Fruit fly (Drosophila melanogaster) whole organism, wandering third instar larva: ENCODE measurements around the gene CG4570.
A peak's percentile ranks its signal among the peaks of the same experiment; 100 is the strongest.

Source experiments
- CrebA ChIP-seq: fragments of 200-800 bp; sonication (Bioruptor generic); optimal IDR thresholded peaks from 2 replicates; lab custom pipeline; 2016; ENCODE audit warnings: missing biosample characterization, mild to moderate bottlenecking, missing genetic modification characterization, borderline replicate concordance
- HLH106 ChIP-seq: fragments of 200-800 bp; optimal IDR thresholded peaks from 3 replicates; lab custom pipeline; 2019; ENCODE audit warnings: missing biosample characterization, mild to moderate bottlenecking, missing genetic modification characterization, moderate library complexity
- Hnf4 ChIP-seq: fragments of 200-800 bp; sonication (Bioruptor generic); optimal IDR thresholded peaks from 2 replicates; lab custom pipeline; 2016; ENCODE audit warnings: missing biosample characterization, mild to moderate bottlenecking, missing genetic modification characterization
- Hr78 ChIP-seq: fragments of >200 bp; optimal IDR thresholded peaks from 2 replicates; lab custom pipeline; 2017; ENCODE audit warnings: missing biosample characterization, missing genetic modification characterization
- N ChIP-seq: fragments of >200 bp; optimal IDR thresholded peaks from 2 replicates; lab custom pipeline; 2018; ENCODE audit warnings: missing biosample characterization, missing external identifiers, missing genetic modification characterization
- OdsH ChIP-seq: fragments of 200-800 bp; sonication (Bioruptor generic); optimal IDR thresholded peaks from 2 replicates; lab custom pipeline; 2016; ENCODE audit warnings: missing biosample characterization, mild to moderate bottlenecking, missing genetic modification characterization
- Rel ChIP-seq, 2 experiments: fragments of 200-800 bp; sonication (Bioruptor generic) in 1 of 2; optimal IDR thresholded peaks; 2 replicates in 1 of 2; 3 replicates in 1 of 2; lab custom pipeline; 2016 to 2019; ENCODE audit warnings: mild to moderate bottlenecking in 2 of 2, missing biosample characterization in 2 of 2, missing genetic modification characterization in 2 of 2, moderate library complexity in 1 of 2
- Sp1 ChIP-seq: fragments of 200-800 bp; sonication (Bioruptor generic); optimal IDR thresholded peaks from 3 replicates; lab custom pipeline; 2019; ENCODE audit warnings: missing biosample characterization, mild to moderate bottlenecking, missing genetic modification characterization, moderate library complexity
- Vsx2 ChIP-seq: fragments of 200-300, 225-300 bp; sonication (Bioruptor generic); optimal IDR thresholded peaks from 2 replicates; lab custom pipeline; 2018; ENCODE audit warnings: missing biosample characterization, missing genetic modification characterization; ENCODE audit not compliant: partially characterized antibody
- br ChIP-seq: fragments of 200-800 bp; sonication (Bioruptor generic); optimal IDR thresholded peaks from 2 replicates; lab custom pipeline; 2016; ENCODE audit warnings: missing biosample characterization, missing genetic modification characterization
- dl ChIP-seq, 2 experiments: fragments of 175-275, 200-275 bp in 1 of 2; fragments of 200-275 bp in 1 of 2; sonication (Bioruptor generic); optimal IDR thresholded peaks; lab custom pipeline; 2018; ENCODE audit warnings: mild to moderate bottlenecking in 2 of 2, missing biosample characterization in 2 of 2, missing genetic modification characterization in 2 of 2, moderate library complexity in 2 of 2; ENCODE audit not compliant: partially characterized antibody in 2 of 2, insufficient read depth in 1 of 2
- pan ChIP-seq: fragments of >200 bp; optimal IDR thresholded peaks from 2 replicates; lab custom pipeline; 2017

The CG4570 gene

DNA sequence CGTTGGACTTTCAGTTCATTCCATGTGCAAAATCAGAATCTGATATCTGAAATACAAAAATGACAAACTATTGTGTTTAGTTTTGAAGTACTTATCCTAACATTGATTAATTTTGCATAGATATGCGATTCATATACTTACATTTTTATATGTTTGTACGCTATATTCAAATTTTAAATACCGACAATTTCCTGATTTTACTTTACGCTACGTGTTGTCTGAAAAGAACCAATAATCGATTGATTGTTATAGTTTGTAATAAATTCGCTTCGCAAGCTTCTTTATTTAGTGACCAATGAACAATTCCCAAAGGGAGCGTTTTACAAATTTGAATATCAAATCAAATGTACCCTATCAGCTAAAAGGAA lies 32.9 kb downstream of the CG4570 start, which contains the start of gene Ak3:
Gene Ak3 (minus strand): TSS at position 69 of the 368 bp plus-strand sequence.
- TF ChIP-seq dl (GFP tag; optimal IDR thresholded peaks at IDR 0.05; lab: Kevin White, UChicago; ENCODE audit: insufficient read depth in 1 of 2, partially characterized antibody in 2 of 2), result no peak
- no peak for TF ChIP-seq Vsx2 (GFP tag; lab: Kevin White, UChicago)
- TF ChIP-seq Hr78 (GFP tag; lab: Kevin White, UChicago), result no peak
- TF ChIP-seq N, result no peak
- TF ChIP-seq OdsH (GFP tag; lab: Kevin White, UChicago), result no peak
- TF ChIP-seq Sp1 (GFP tag; lab: Kevin White, UChicago), result no peak

DNA sequence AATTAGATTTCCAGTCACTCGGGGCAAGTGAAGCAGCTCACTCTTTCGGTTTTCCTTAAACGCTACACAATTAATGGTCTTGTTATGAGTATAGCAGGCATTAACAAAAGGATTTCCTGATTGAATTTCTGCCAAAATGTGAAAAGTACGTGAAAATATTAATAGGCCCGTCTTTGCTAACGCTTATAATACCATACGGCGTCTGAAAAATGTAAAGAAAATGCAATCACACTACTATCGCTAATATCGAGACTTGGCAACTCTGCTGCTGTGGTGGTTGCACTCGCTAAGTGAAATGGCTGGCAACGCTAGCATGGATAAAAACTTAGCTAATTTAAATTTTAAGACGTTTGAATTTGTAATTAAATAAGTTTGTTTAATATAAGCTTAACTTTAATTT lies 36.7 kb downstream of the CG4570 start, which contains the start of gene CG6621:
Gene CG6621 (minus strand): TSS at position 205 of the 400 bp plus-strand sequence.
- TF ChIP-seq pan (no peak), dl (GFP tag; optimal IDR thresholded peaks at IDR 0.05; lab: Kevin White, UChicago; ENCODE audit: insufficient read depth in 1 of 2, partially characterized antibody in 2 of 2) (peak in 1 of 2 experiments; percentile 33), br (no peak), Vsx2 (GFP tag; lab: Kevin White, UChicago) (peak; percentile 44), HLH106 (tag; lab: Kevin White, UChicago) (peak; percentile 10), Rel (GFP tag; optimal IDR thresholded peaks at IDR 0.05; lab: Kevin White, UChicago) (no peak), Rel (tag; optimal IDR thresholded peaks at IDR 0.05; lab: Kevin White, UChicago) (peak; percentile 63), CrebA (GFP tag; lab: Kevin White, UChicago) (no peak), Hnf4 (GFP tag; lab: Kevin White, UChicago) (no peak)
